Fruit fly (Drosophila melanogaster): ENCODE results near the gene CG5421.

CG5421 gene

DNA sequence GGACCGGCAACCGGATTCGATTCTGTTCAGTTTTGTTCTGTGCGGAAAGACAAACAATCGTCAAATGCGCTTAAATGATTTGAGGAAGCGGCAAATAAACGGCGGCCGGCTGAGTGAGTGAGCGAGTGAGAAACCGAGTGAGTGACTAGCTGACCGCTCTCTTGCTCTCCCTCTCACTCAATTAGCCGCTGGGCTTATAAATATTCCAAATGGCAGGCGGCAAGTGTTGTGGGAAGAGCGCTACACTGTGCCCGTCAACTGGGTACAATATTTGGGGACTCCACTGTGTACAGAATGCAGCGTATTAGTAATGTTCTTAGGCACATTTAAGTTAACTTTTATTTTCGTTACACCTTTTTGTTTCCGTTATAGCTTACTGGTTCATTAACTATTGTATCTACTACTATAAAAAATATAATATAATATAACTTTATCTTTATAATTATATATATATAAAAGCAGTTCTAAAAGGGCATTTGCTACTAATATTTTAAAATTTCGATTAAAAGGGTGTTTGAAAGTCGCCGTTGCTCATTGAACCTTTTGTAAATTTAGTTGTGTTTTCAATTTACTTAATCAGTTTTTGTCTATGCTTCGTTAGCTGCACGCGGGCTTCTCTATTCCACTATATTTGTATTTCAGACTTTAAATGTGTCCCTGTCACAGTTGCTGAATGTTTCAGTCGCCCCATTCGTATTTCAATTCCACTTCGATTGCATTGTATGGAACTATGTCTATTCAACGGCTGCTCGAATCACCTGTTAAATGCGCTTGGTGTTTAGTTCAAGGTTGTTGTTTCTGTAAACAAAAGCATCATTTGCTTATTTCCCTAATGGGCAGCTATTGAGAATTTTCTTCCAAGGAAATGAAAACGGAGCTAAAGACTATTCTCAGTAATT, 25.9 kb downstream of the CG5421 start (continued):
- TF ChIP-seq Opbp (GFP tag; IDR thresholded peaks at IDR 0.05; ENCODE audit: partially characterized antibody): 0 out of 3 replicates have a peak, but pooled peaks have one; percentile 11
- TF ChIP-seq CG34224 (GFP tag; IDR thresholded peaks at IDR 0.05; ENCODE audit: partially characterized antibody): peak; percentile 16; the same call in 1 of the 3 replicates
- no peak for TF ChIP-seq her (GFP tag; optimal IDR thresholded peaks at IDR 0.05)
- TF ChIP-seq CG7357 (GFP tag; IDR thresholded peaks at IDR 0.05): no peak
- peak; percentile 36; the same call in 1 of the 2 replicates for TF ChIP-seq CG14014 (GFP tag; IDR thresholded peaks at IDR 0.05)
- TF ChIP-seq CG31388 (GFP tag; optimal IDR thresholded peaks at IDR 0.05): no peak
- TF ChIP-seq CG12391 (tag; optimal IDR thresholded peaks at IDR 0.05): peak; percentile 15
- 0 out of 3 replicates have a peak, but pooled peaks have one; percentile 52 for TF ChIP-seq CG11456 (GFP tag; IDR thresholded peaks at IDR 0.05)
- peak; percentile 48; the same call in 1 of the 3 replicates for TF ChIP-seq ci (GFP tag; IDR thresholded peaks at IDR 0.05)
- 0 out of 2 replicates have a peak, but pooled peaks have one; percentile 39 for TF ChIP-seq slbo (GFP tag; IDR thresholded peaks at IDR 0.05)
- TF ChIP-seq CG16779 (GFP tag; IDR thresholded peaks at IDR 0.05): 0 out of 2 replicates have a peak, but pooled peaks have one; percentile 43
- 0 out of 3 replicates have a peak, but pooled peaks have one; percentile 48 for TF ChIP-seq CG2199 (GFP tag; IDR thresholded peaks at IDR 0.05)
- peak; percentile 42 for TF ChIP-seq CG13287 (GFP tag; IDR thresholded peaks at IDR 0.05; ENCODE audit: partially characterized antibody)
- no peak for TF ChIP-seq CG4360 (GFP tag; IDR thresholded peaks at IDR 0.05)
- peak; percentile 15; the same call in 1 of the 3 replicates for TF ChIP-seq ken (GFP tag; IDR thresholded peaks at IDR 0.05)
- no peak for TF ChIP-seq Abd-B (GFP tag; optimal IDR thresholded peaks at IDR 0.05)
- TF ChIP-seq Stat92E (GFP tag; optimal IDR thresholded peaks at IDR 0.05): no peak
- TF ChIP-seq D19A (tag; optimal IDR thresholded peaks at IDR 0.05): peak; percentile 95
- TF ChIP-seq row (GFP tag; IDR thresholded peaks at IDR 0.05): peak; percentile 66
- TF ChIP-seq E2f1 (GFP tag; IDR thresholded peaks at IDR 0.05): peak; percentile 27; the same call in 1 of the 2 replicates
- TF ChIP-seq knrl (GFP tag; IDR thresholded peaks at IDR 0.05; ENCODE audit: partially characterized antibody): 0 out of 3 replicates have a peak, but pooled peaks have one; percentile 11
- TF ChIP-seq Ptx1 (GFP tag; IDR thresholded peaks at IDR 0.05): peak; percentile 38; the same call in 1 of the 2 replicates
- TF ChIP-seq trh (GFP tag; optimal IDR thresholded peaks at IDR 0.05): no peak
- no peak for TF ChIP-seq CG4617 (GFP tag; optimal IDR thresholded peaks at IDR 0.05; ENCODE audit: borderline replicate concordance)
- TF ChIP-seq CG10209 (GFP tag; optimal IDR thresholded peaks at IDR 0.05): peak; percentile 10
- TF ChIP-seq CG15601 (tag; optimal IDR thresholded peaks at IDR 0.05): peak; percentile 97
- TF ChIP-seq pan (optimal IDR thresholded peaks at IDR 0.05): no peak
- peak in 1 of 2 experiments; percentile 31 for TF ChIP-seq pan (GFP tag; optimal IDR thresholded peaks at IDR 0.05 in 1 of 2, IDR thresholded peaks at IDR 0.05 in 1 of 2)
- TF ChIP-seq CG11504 (tag; optimal IDR thresholded peaks at IDR 0.05): peak; percentile 52
- TF ChIP-seq sisA (GFP tag; IDR thresholded peaks at IDR 0.05): 0 out of 2 replicates have a peak, but pooled peaks have one; percentile 21
- TF ChIP-seq Fer1 (GFP tag; optimal IDR thresholded peaks at IDR 0.05): peak; percentile 3
- TF ChIP-seq CG13424 (tag; optimal IDR thresholded peaks at IDR 0.05): peak; percentile 2
- peak; percentile 13 for TF ChIP-seq CG12769 (tag; optimal IDR thresholded peaks at IDR 0.05)
- peak in 1 of 2 experiments; percentile 30 for TF ChIP-seq dpn (GFP tag; optimal IDR thresholded peaks at IDR 0.05)
- peak; percentile 98 for TF ChIP-seq z (GFP tag; IDR thresholded peaks at IDR 0.05)
- TF ChIP-seq CG10147 (GFP tag; optimal IDR thresholded peaks at IDR 0.05): no peak
- TF ChIP-seq grau (tag; optimal IDR thresholded peaks at IDR 0.05): peak; percentile 30
- TF ChIP-seq CG10979 (tag; optimal IDR thresholded peaks at IDR 0.05): peak; percentile 8
- peak; percentile 14 for TF ChIP-seq CG18599 (GFP tag; optimal IDR thresholded peaks at IDR 0.05)
- TF ChIP-seq Vsx1 (GFP tag; optimal IDR thresholded peaks at IDR 0.05): peak; percentile 71
- no peak for TF ChIP-seq lola (GFP tag; optimal IDR thresholded peaks at IDR 0.05)
- peak; percentile 37 for TF ChIP-seq gem (tag; optimal IDR thresholded peaks at IDR 0.05)
- peak; percentile 10 for TF ChIP-seq CG18262 (tag; optimal IDR thresholded peaks at IDR 0.05)
- no peak for TF ChIP-seq gsb-n (tag; optimal IDR thresholded peaks at IDR 0.05)
- TF ChIP-seq chinmo (GFP tag; IDR thresholded peaks at IDR 0.05; ENCODE audit: partially characterized antibody): peak; percentile 87; the same call in 2 of the 4 replicates
- TF ChIP-seq az2 (GFP tag; optimal IDR thresholded peaks at IDR 0.05): peak; percentile 14

All from whole organism, embryonic.